Fruit fly (Drosophila melanogaster): Measurements from ENCODE around the gene spn-A.

The spn-A gene

DNA sequence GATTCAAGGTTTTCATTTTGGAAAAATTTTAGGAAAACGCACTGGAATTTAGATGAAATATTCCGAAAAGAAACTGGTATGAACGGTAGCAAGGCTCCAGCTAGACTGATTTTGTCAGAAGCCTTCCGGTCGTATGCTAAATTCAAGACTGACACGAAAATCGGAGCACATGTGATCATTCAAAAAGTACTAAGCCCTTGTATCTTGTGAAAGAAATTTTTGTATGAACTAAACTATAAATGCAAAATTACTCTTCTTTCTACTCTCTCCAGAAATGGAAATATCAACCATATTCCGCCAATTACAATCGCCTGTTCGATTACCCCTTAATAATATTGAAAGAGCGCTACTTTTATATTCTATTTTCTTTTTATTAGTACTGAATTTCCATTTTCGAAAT, 18.2 kb downstream of the spn-A start, which contains the start of gene ocn:
Gene ocn (minus strand): TSS at position 101 of the 400 bp plus-strand sequence.
- no peak for TF ChIP-seq tj (GFP tag; optimal IDR thresholded peaks at IDR 0.05)
- TF ChIP-seq cic (GFP tag; optimal IDR thresholded peaks at IDR 0.05): no peak
- no peak for TF ChIP-seq CG7101 (tag; optimal IDR thresholded peaks at IDR 0.05)

DNA sequence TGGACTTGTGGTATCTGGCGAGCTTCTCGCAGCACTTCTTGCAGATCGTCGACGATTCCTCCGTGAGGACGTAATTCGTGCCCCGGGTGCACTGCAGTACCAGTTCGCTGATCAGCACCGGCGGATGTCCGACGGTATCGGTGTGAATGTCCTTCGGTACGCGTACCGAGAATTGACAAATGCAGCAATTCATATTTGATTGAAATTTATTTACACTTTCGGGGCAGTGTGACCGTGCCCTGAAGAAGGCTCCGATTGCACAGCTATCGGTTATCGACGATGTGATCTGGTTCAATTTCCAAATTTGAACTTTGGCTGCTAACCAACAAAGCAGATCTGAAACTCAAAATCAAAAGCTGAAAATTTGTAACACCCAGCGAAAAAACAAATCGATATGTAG, 19.2 kb downstream of the spn-A start, which contains the start of gene ZIPIC:
Gene ZIPIC (minus strand): TSS at position 262 of the 400 bp plus-strand sequence.
- TF ChIP-seq CG11617 (GFP tag; optimal IDR thresholded peaks at IDR 0.05): no peak
- no peak for TF ChIP-seq CG1620 (GFP tag; optimal IDR thresholded peaks at IDR 0.05)
- TF ChIP-seq bab1 (GFP tag; optimal IDR thresholded peaks at IDR 0.05): no peak
- no peak for TF ChIP-seq tj (GFP tag; optimal IDR thresholded peaks at IDR 0.05)
- no peak for TF ChIP-seq CG33017 (tag; optimal IDR thresholded peaks at IDR 0.05)
- no peak for TF ChIP-seq Mnt (GFP tag; optimal IDR thresholded peaks at IDR 0.05)
- TF ChIP-seq toe (GFP tag; optimal IDR thresholded peaks at IDR 0.05): no peak
- TF ChIP-seq Clk (GFP tag; optimal IDR thresholded peaks at IDR 0.05): no peak
- no peak for TF ChIP-seq cic (GFP tag; optimal IDR thresholded peaks at IDR 0.05)
- no peak for TF ChIP-seq CG5204 (GFP tag; optimal IDR thresholded peaks at IDR 0.05)
- TF ChIP-seq Crg-1 (GFP tag; optimal IDR thresholded peaks at IDR 0.05): no peak
- TF ChIP-seq CG7045 (GFP tag; optimal IDR thresholded peaks at IDR 0.05): no peak
- no peak for TF ChIP-seq CG12768 (GFP tag; optimal IDR thresholded peaks at IDR 0.05)
- no peak for TF ChIP-seq cnc (optimal IDR thresholded peaks at IDR 0.05)
- no peak for TF ChIP-seq CG14711 (tag; optimal IDR thresholded peaks at IDR 0.05)
- TF ChIP-seq ovo (GFP tag; optimal IDR thresholded peaks at IDR 0.05): no peak

DNA sequence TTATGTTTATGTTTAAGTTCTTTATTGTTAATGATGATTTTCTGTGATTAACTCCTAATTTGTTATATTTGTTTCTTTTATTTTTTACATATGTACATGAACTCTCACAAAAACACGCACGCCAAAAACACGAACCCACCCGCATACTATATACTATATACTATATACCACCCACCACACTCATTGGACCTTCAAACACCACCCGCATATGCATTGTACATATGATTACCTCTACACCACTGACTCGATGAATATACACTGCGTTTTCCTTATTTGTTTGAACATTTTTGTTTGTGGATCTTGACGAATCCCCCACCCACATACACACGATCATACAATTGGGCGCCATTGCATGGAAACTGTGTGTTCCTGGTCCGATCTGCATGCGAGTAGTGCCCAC, 23.6 kb downstream of the spn-A start:
- no peak for TF ChIP-seq tj (GFP tag; optimal IDR thresholded peaks at IDR 0.05)
- no peak for TF ChIP-seq Mnt (GFP tag; optimal IDR thresholded peaks at IDR 0.05)
- no peak for TF ChIP-seq pad (GFP tag; optimal IDR thresholded peaks at IDR 0.05)
- no peak for TF ChIP-seq CG7101 (tag; optimal IDR thresholded peaks at IDR 0.05)
- no peak for TF ChIP-seq ovo (GFP tag; optimal IDR thresholded peaks at IDR 0.05)
- TF ChIP-seq bab1 (GFP tag; optimal IDR thresholded peaks at IDR 0.05): no peak
- TF ChIP-seq CG1620 (GFP tag; optimal IDR thresholded peaks at IDR 0.05): no peak
- TF ChIP-seq CG11617 (GFP tag; optimal IDR thresholded peaks at IDR 0.05): no peak
- no peak for TF ChIP-seq Clk (GFP tag; optimal IDR thresholded peaks at IDR 0.05)
- no peak for TF ChIP-seq kay (GFP tag; ENCODE audit: borderline replicate concordance)
- TF ChIP-seq CG7045 (GFP tag; optimal IDR thresholded peaks at IDR 0.05): no peak

DNA sequence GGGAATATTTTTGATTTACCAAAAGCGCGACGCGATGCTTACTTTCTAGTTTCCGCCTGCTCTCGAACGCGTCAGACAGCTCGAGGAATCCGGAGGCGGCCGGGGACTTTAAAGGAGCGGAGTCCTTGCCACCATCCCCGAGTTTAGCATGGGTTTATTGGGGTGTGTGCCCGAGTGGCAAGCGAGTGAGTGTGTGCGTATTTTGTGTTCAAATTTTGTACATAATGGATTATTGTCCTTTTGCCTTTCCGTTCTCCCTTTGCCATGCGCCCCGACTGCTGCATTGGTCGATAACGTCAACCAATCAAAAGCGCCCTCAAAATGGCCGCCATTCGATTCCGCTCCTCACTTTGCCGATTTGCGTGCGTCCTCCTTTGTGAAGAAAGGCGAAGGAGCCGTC, 25.8 kb downstream of the spn-A start:
- TF ChIP-seq toe (GFP tag; optimal IDR thresholded peaks at IDR 0.05) (no peak), Crg-1 (GFP tag; optimal IDR thresholded peaks at IDR 0.05) (no peak), cic (GFP tag; optimal IDR thresholded peaks at IDR 0.05) (no peak), cnc (optimal IDR thresholded peaks at IDR 0.05) (no peak), CG33017 (tag; optimal IDR thresholded peaks at IDR 0.05) (no peak), CG14711 (tag; optimal IDR thresholded peaks at IDR 0.05) (no peak)

DNA sequence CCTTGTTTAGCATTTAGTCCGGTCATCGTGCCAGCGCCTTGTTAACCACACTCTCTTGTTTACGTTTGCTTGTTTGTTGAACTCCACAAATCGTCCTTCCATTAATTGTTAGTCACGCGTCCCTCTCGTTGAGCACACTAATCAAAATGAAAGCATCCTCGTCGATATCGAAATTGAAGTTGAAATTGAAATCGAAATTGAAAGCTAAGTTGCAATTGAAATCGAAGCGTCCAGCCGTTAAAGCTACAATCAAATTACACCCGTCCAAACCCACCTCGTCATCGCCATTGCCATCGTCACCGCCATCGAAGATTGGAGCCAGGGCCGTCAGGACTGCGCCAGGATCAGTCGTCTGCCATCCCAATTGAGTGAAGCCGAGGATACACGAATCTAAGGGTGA, 32.4 kb downstream of the spn-A start:
- TF ChIP-seq ovo (GFP tag; optimal IDR thresholded peaks at IDR 0.05): no peak
- TF ChIP-seq cnc (optimal IDR thresholded peaks at IDR 0.05): no peak
- no peak for TF ChIP-seq CG5204 (GFP tag; optimal IDR thresholded peaks at IDR 0.05)
- TF ChIP-seq Mnt (GFP tag; optimal IDR thresholded peaks at IDR 0.05): no peak
- TF ChIP-seq Hr96 (GFP tag; optimal IDR thresholded peaks at IDR 0.05): no peak
- no peak for TF ChIP-seq CG7101 (tag; optimal IDR thresholded peaks at IDR 0.05)
- no peak for TF ChIP-seq CG12768 (GFP tag; optimal IDR thresholded peaks at IDR 0.05)
- TF ChIP-seq tj (GFP tag; optimal IDR thresholded peaks at IDR 0.05): no peak
- no peak for TF ChIP-seq CG1620 (GFP tag; optimal IDR thresholded peaks at IDR 0.05)
- TF ChIP-seq CG14711 (tag; optimal IDR thresholded peaks at IDR 0.05): no peak
- TF ChIP-seq toe (GFP tag; optimal IDR thresholded peaks at IDR 0.05): no peak
- no peak for TF ChIP-seq Crg-1 (GFP tag; optimal IDR thresholded peaks at IDR 0.05)
- TF ChIP-seq Clk (GFP tag; optimal IDR thresholded peaks at IDR 0.05): no peak
- TF ChIP-seq pad (GFP tag; optimal IDR thresholded peaks at IDR 0.05): no peak
- TF ChIP-seq CG33017 (tag; optimal IDR thresholded peaks at IDR 0.05): no peak
- no peak for TF ChIP-seq CG7045 (GFP tag; optimal IDR thresholded peaks at IDR 0.05)

DNA sequence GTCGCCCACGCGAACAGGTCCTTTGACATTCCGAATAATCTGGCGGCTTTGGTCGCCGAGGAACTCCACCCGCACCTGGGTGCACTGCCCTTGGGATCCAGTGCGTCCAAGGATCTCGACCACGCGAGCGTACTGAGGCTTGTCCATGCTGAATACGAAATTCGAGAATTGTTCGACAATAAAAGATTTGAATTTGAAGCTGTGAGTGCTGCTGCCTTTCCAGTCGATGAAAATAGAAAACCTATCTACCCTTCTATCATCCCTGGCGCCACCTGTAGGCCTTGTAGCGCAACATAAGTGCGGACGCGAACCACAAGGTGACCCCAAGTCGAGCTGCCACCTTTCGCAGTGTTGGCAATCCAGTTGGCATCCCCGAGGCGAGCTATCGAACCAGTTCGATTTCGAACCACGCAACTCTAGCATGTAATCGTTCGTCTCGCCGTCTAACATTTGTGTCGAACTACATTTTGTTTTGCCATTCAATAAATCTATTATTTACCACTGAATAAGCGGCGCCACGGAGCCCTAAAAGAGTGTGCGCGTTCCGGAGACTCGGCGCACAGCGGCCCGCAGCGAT, 33.3 kb downstream of the spn-A start, which contains the start of the genes RpS28a and Axn:
Gene RpS28a (minus strand): TSS at position 197 of the 577 bp plus-strand sequence.
Gene Axn (plus strand): TSS at position 391 of the 577 bp plus-strand sequence.
- TF ChIP-seq bab1 (GFP tag; optimal IDR thresholded peaks at IDR 0.05): no peak
- TF ChIP-seq Mnt (GFP tag; optimal IDR thresholded peaks at IDR 0.05): peak; percentile 5
- TF ChIP-seq kay (GFP tag; ENCODE audit: borderline replicate concordance): no peak
- no peak for TF ChIP-seq toe (GFP tag; optimal IDR thresholded peaks at IDR 0.05)
- no peak for TF ChIP-seq CG1620 (GFP tag; optimal IDR thresholded peaks at IDR 0.05)
- TF ChIP-seq CG5204 (GFP tag; optimal IDR thresholded peaks at IDR 0.05): no peak
- TF ChIP-seq pad (GFP tag; optimal IDR thresholded peaks at IDR 0.05): no peak
- TF ChIP-seq CG7101 (tag; optimal IDR thresholded peaks at IDR 0.05): no peak
- TF ChIP-seq CG33017 (tag; optimal IDR thresholded peaks at IDR 0.05): no peak
- TF ChIP-seq CG14711 (tag; optimal IDR thresholded peaks at IDR 0.05): peak; percentile 57

Measured in whole organism, adult.